Fruit fly (Drosophila melanogaster): Measurements from ENCODE around the gene Prps.

Prps gene

dm6 chr3L:9692234-9692891, 4.1 kb downstream of the Prps start:
- TF ChIP-seq Clk (GFP tag; optimal IDR thresholded peaks at IDR 0.05), result no peak
- TF ChIP-seq tj (GFP tag; optimal IDR thresholded peaks at IDR 0.05), result no peak
- TF ChIP-seq cic (GFP tag; optimal IDR thresholded peaks at IDR 0.05), result peak; percentile 88
- peak; percentile 90 for TF ChIP-seq Mnt (GFP tag; optimal IDR thresholded peaks at IDR 0.05)
- TF ChIP-seq CG33017 (tag; optimal IDR thresholded peaks at IDR 0.05), result no peak
- no peak for TF ChIP-seq kay (GFP tag; ENCODE audit: borderline replicate concordance)
- TF ChIP-seq CG7045 (GFP tag; optimal IDR thresholded peaks at IDR 0.05), result no peak
- no peak for TF ChIP-seq Crg-1 (GFP tag; optimal IDR thresholded peaks at IDR 0.05)
- TF ChIP-seq CG11617 (GFP tag; optimal IDR thresholded peaks at IDR 0.05), result no peak
- no peak for TF ChIP-seq CG14711 (tag; optimal IDR thresholded peaks at IDR 0.05)
- no peak for TF ChIP-seq CG12768 (GFP tag; optimal IDR thresholded peaks at IDR 0.05)
- TF ChIP-seq bab1 (GFP tag; optimal IDR thresholded peaks at IDR 0.05), result no peak
- TF ChIP-seq CG1620 (GFP tag; optimal IDR thresholded peaks at IDR 0.05), result no peak
- no peak for TF ChIP-seq Hr96 (GFP tag; optimal IDR thresholded peaks at IDR 0.05)
- TF ChIP-seq CG5204 (GFP tag; optimal IDR thresholded peaks at IDR 0.05), result no peak
- no peak for TF ChIP-seq CG7101 (tag; optimal IDR thresholded peaks at IDR 0.05)
- TF ChIP-seq pad (GFP tag; optimal IDR thresholded peaks at IDR 0.05), result peak; percentile 50
- TF ChIP-seq ovo (GFP tag; optimal IDR thresholded peaks at IDR 0.05), result peak; percentile 98
- no peak for TF ChIP-seq toe (GFP tag; optimal IDR thresholded peaks at IDR 0.05)
- TF ChIP-seq cnc (optimal IDR thresholded peaks at IDR 0.05), result peak in 1 of 2 experiments; percentile 54

DNA sequence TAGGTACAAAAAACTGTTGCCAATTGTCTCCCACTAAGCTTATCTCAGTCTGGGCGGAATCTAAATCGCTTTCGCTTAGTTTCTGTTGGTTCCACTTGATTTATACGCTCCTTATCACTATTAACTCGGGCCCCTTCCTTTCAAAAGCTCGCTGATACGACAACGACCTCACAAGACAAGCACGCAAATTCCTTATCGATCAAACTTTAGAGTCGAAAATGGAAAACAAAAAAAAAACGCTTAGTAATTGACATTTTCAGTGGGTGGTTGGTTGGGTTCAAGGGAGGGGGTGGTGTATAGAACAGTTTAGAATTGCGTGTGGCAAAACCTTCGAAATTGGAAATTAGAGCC, 5.0 kb downstream of the Prps start:
- peak; percentile 8 for TF ChIP-seq Mnt (GFP tag; optimal IDR thresholded peaks at IDR 0.05)
- TF ChIP-seq pad (GFP tag; optimal IDR thresholded peaks at IDR 0.05), result no peak
- peak; percentile 8 for TF ChIP-seq Hr96 (GFP tag; optimal IDR thresholded peaks at IDR 0.05)
- TF ChIP-seq CG12768 (GFP tag; optimal IDR thresholded peaks at IDR 0.05), result peak; percentile 57
- TF ChIP-seq cic (GFP tag; optimal IDR thresholded peaks at IDR 0.05), result peak; percentile 73

- TF ChIP-seq CG11617 (GFP tag; optimal IDR thresholded peaks at IDR 0.05) (peak; percentile 57), Mnt (GFP tag; optimal IDR thresholded peaks at IDR 0.05) (peak; percentile 37), CG33017 (tag; optimal IDR thresholded peaks at IDR 0.05) (peak; percentile 77), Clk (GFP tag; optimal IDR thresholded peaks at IDR 0.05) (no peak), CG14711 (tag; optimal IDR thresholded peaks at IDR 0.05) (peak; percentile 65), pad (GFP tag; optimal IDR thresholded peaks at IDR 0.05) (peak; percentile 6), tj (GFP tag; optimal IDR thresholded peaks at IDR 0.05) (no peak), Hr96 (GFP tag; optimal IDR thresholded peaks at IDR 0.05) (peak; percentile 53), toe (GFP tag; optimal IDR thresholded peaks at IDR 0.05) (peak; percentile 17), Crg-1 (GFP tag; optimal IDR thresholded peaks at IDR 0.05) (no peak), kay (GFP tag; ENCODE audit: borderline replicate concordance) (peak; percentile 83), bab1 (GFP tag; optimal IDR thresholded peaks at IDR 0.05) (peak; percentile 48), CG5204 (GFP tag; optimal IDR thresholded peaks at IDR 0.05) (peak; percentile 56), CG7101 (tag; optimal IDR thresholded peaks at IDR 0.05) (peak; percentile 68)
These were observed 5.6 kb downstream of the Prps start for dm6 chr3L:9690798-9691475.

dm6 chr3L:9689809-9690208, 6.7 kb downstream of the Prps start:
- TF ChIP-seq pad (GFP tag; optimal IDR thresholded peaks at IDR 0.05), result no peak
- peak; percentile 67 for TF ChIP-seq Mnt (GFP tag; optimal IDR thresholded peaks at IDR 0.05)
- TF ChIP-seq CG33017 (tag; optimal IDR thresholded peaks at IDR 0.05), result no peak
- no peak for TF ChIP-seq cnc (optimal IDR thresholded peaks at IDR 0.05)
- TF ChIP-seq kay (GFP tag; ENCODE audit: borderline replicate concordance), result no peak
- TF ChIP-seq Hr96 (GFP tag; optimal IDR thresholded peaks at IDR 0.05), result no peak
- peak; percentile 52 for TF ChIP-seq tj (GFP tag; optimal IDR thresholded peaks at IDR 0.05)
- TF ChIP-seq CG7045 (GFP tag; optimal IDR thresholded peaks at IDR 0.05), result no peak
- peak; percentile 2 for TF ChIP-seq CG14711 (tag; optimal IDR thresholded peaks at IDR 0.05)
- TF ChIP-seq bab1 (GFP tag; optimal IDR thresholded peaks at IDR 0.05), result no peak
- TF ChIP-seq ovo (GFP tag; optimal IDR thresholded peaks at IDR 0.05), result no peak
- TF ChIP-seq cic (GFP tag; optimal IDR thresholded peaks at IDR 0.05), result peak; percentile 70
- no peak for TF ChIP-seq CG1620 (GFP tag; optimal IDR thresholded peaks at IDR 0.05)
- TF ChIP-seq CG11617 (GFP tag; optimal IDR thresholded peaks at IDR 0.05), result no peak
- TF ChIP-seq CG5204 (GFP tag; optimal IDR thresholded peaks at IDR 0.05), result no peak
- TF ChIP-seq CG12768 (GFP tag; optimal IDR thresholded peaks at IDR 0.05), result peak; percentile 49
- TF ChIP-seq Clk (GFP tag; optimal IDR thresholded peaks at IDR 0.05), result no peak
- no peak for TF ChIP-seq toe (GFP tag; optimal IDR thresholded peaks at IDR 0.05)
- no peak for TF ChIP-seq Crg-1 (GFP tag; optimal IDR thresholded peaks at IDR 0.05)
- no peak for TF ChIP-seq CG7101 (tag; optimal IDR thresholded peaks at IDR 0.05)

DNA sequence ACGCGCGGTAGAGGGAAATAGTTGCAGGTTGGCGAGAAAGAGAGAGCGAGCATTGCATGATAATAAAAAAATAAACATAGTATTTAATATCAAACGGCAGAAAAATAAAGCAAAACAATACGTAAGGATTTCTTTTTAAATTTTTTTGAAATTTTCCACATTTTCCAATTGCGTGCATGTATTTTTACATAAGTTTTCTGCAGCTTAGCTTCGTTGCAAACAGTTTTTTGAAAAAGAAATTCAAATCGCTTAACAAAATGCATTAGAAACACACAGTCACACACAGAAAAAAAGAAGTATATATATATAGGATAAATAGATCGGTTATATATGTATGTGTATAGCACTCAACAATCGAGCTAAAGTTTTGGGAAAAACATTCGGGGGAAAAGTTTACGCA, 7.8 kb downstream of the Prps start:
- TF ChIP-seq Hr96 (GFP tag; optimal IDR thresholded peaks at IDR 0.05) (no peak), cnc (optimal IDR thresholded peaks at IDR 0.05) (no peak), Clk (GFP tag; optimal IDR thresholded peaks at IDR 0.05) (no peak), CG33017 (tag; optimal IDR thresholded peaks at IDR 0.05) (no peak), CG5204 (GFP tag; optimal IDR thresholded peaks at IDR 0.05) (no peak), tj (GFP tag; optimal IDR thresholded peaks at IDR 0.05) (no peak), kay (GFP tag; ENCODE audit: borderline replicate concordance) (peak; percentile 97)

DNA sequence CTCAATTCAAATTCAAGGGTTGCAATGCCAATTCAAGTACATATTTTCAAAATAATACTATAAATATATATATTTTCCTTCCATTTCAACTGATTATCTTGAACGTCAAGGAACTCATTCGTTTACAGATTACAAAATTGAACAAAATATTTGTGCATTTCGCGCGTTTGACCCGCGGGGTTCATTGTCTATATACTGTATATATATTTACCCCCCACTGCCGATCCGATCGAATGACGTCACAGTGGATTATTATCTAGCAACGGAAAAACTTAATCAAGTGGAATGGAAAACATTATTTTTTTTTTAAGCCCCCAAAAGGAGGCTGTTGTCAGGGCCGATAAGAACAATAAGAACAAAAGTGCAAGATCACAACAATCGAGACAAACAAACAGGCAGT, 9.0 kb downstream of the Prps start:
- no peak for TF ChIP-seq cnc (optimal IDR thresholded peaks at IDR 0.05)
- TF ChIP-seq CG7045 (GFP tag; optimal IDR thresholded peaks at IDR 0.05), result no peak
- no peak for TF ChIP-seq CG33017 (tag; optimal IDR thresholded peaks at IDR 0.05)
- peak; percentile 24 for TF ChIP-seq cic (GFP tag; optimal IDR thresholded peaks at IDR 0.05)
- peak; percentile 86 for TF ChIP-seq kay (GFP tag; ENCODE audit: borderline replicate concordance)
- TF ChIP-seq CG7101 (tag; optimal IDR thresholded peaks at IDR 0.05), result no peak
- TF ChIP-seq CG14711 (tag; optimal IDR thresholded peaks at IDR 0.05), result no peak
- TF ChIP-seq Crg-1 (GFP tag; optimal IDR thresholded peaks at IDR 0.05), result no peak

Data from whole organism, adult.